Worm (Caenorhabditis elegans) whole organism, L1 larva: ENCODE measurements around the gene W03H9.2.
A peak's percentile ranks its signal among the peaks of the same experiment; 100 is the strongest.

Experiments
- C16A3.4 ChIP-seq: fragments of 150-350 bp; optimal IDR thresholded peaks from 2 replicates; lab custom pipeline; 2014; ENCODE audit warnings: missing biosample characterization, missing genetic modification characterization
- C34B4.2 ChIP-seq: sonication (generic microtip); optimal IDR thresholded peaks from 2 replicates; lab custom pipeline; 2017; ENCODE audit warnings: mild to moderate bottlenecking, missing genetic modification characterization, missing compliant biosample characterization
- Y116A8C.19 ChIP-seq: sonication (generic microtip); optimal IDR thresholded peaks from 2 replicates; lab custom pipeline; 2016; ENCODE audit warnings: missing compliant biosample characterization, missing genetic modification characterization, borderline replicate concordance
- aha-1 ChIP-seq: fragments of 150-350 bp; optimal IDR thresholded peaks from 2 replicates; lab custom pipeline; 2014; ENCODE audit warnings: missing biosample characterization, missing genetic modification characterization
- aly-2 ChIP-seq: fragments of 150-350 bp; optimal IDR thresholded peaks from 2 replicates; lab custom pipeline; 2014; ENCODE audit warnings: missing biosample characterization, missing genetic modification characterization
- blmp-1 ChIP-seq: fragments of 150-350 bp; optimal IDR thresholded peaks from 2 replicates; lab custom pipeline; 2014; ENCODE audit warnings: missing biosample characterization, missing genetic modification characterization
- ceh-90 ChIP-seq: sonication (generic microtip); optimal IDR thresholded peaks from 2 replicates; lab custom pipeline; 2016; ENCODE audit warnings: missing genetic modification characterization, missing compliant biosample characterization
- ces-1 ChIP-seq: fragments of 150-350 bp; optimal IDR thresholded peaks from 2 replicates; lab custom pipeline; 2014; ENCODE audit warnings: missing biosample characterization, missing genetic modification reagents, missing genetic modification characterization
- dpl-1 ChIP-seq, 3 experiments: fragments of 150-350 bp in 2 of 3; sonication (generic microtip) in 1 of 3; optimal IDR thresholded peaks; 2 replicates each; lab custom pipeline; 2014 to 2017; ENCODE audit warnings: missing biosample characterization in 3 of 3, missing genetic modification characterization in 3 of 3, missing genetic modification reagents in 3 of 3
- dsc-1 ChIP-seq: sonication (generic microtip); optimal IDR thresholded peaks from 2 replicates; lab custom pipeline; 2016; ENCODE audit warnings: mild to moderate bottlenecking, missing genetic modification characterization, missing compliant biosample characterization
- efl-1 ChIP-seq, 4 experiments: fragments of 150-350 bp; optimal IDR thresholded peaks in 3 of 4; peaks in 1 of 4; 1 replicate in 1 of 4; 2 replicates in 3 of 4; lab custom pipeline; 2014; ENCODE audit warnings: missing biosample characterization in 2 of 4, missing genetic modification characterization in 2 of 4, missing genetic modification reagents in 2 of 4
- elt-3 ChIP-seq, 6 experiments: fragments of 150-350 bp in 1 of 6; sonication (generic microtip); optimal IDR thresholded peaks; 2 replicates each; lab custom pipeline; 2017 to 2018; ENCODE audit warnings: missing biosample characterization in 6 of 6, missing genetic modification characterization in 6 of 6, inconsistent platforms in 1 of 6
- fkh-4 ChIP-seq: sonication (generic microtip); optimal IDR thresholded peaks from 2 replicates; lab custom pipeline; 2016; ENCODE audit warnings: missing compliant biosample characterization, missing genetic modification characterization, borderline replicate concordance
- hlh-17 ChIP-seq: fragments of 200-800 bp; sonication (Bioruptor generic); optimal IDR thresholded peaks from 2 replicates; lab custom pipeline; 2018; ENCODE audit warnings: missing genetic modification characterization, mild to moderate bottlenecking, missing compliant biosample characterization, moderate library complexity, borderline replicate concordance
- hlh-4 ChIP-seq: sonication (generic microtip); optimal IDR thresholded peaks from 2 replicates; lab custom pipeline; 2016; ENCODE audit warnings: mild to moderate bottlenecking, missing genetic modification characterization, missing compliant biosample characterization
- irx-1 ChIP-seq: sonication (generic microtip); optimal IDR thresholded peaks from 2 replicates; lab custom pipeline; 2016; ENCODE audit warnings: missing genetic modification characterization, missing compliant biosample characterization
- isw-1 ChIP-seq: fragments of 200-800 bp; sonication (Bioruptor generic); IDR thresholded peaks from 2 replicates; pipeline ENCODE4 v1.3.6; 2022; ENCODE audit warnings: missing genetic modification characterization, missing compliant biosample characterization
- jun-1 ChIP-seq: fragments of 150-350 bp; optimal IDR thresholded peaks from 2 replicates; lab custom pipeline; 2014; ENCODE audit warnings: missing biosample characterization, missing genetic modification reagents, missing genetic modification characterization
- lin-13 ChIP-seq: fragments of 150-350 bp; optimal IDR thresholded peaks from 2 replicates; lab custom pipeline; 2014; ENCODE audit warnings: missing biosample characterization, missing genetic modification reagents, missing genetic modification characterization
- lin-14 ChIP-seq: fragments of 200-800 bp; sonication (Bioruptor generic); optimal IDR thresholded peaks from 2 replicates; lab custom pipeline; 2018; ENCODE audit warnings: mild to moderate bottlenecking, missing genetic modification characterization, moderate library complexity, missing compliant biosample characterization
- lin-39 ChIP-seq: fragments of 150-350 bp; optimal IDR thresholded peaks from 2 replicates; lab custom pipeline; 2014; ENCODE audit warnings: missing biosample characterization, missing genetic modification reagents, missing genetic modification characterization
- mab-9 ChIP-seq: fragments of 200-800 bp; sonication (Bioruptor generic); IDR thresholded peaks from 2 replicates; pipeline ENCODE4 v1.3.6; 2022; ENCODE audit warnings: missing genetic modification reagents, missing genetic modification characterization, missing compliant biosample characterization
- nhr-11 ChIP-seq: fragments of 150-350 bp; optimal IDR thresholded peaks from 2 replicates; lab custom pipeline; 2014; ENCODE audit warnings: missing biosample characterization, missing genetic modification characterization
- nhr-19 ChIP-seq: fragments of 200-800 bp; sonication (Bioruptor generic); conservative IDR thresholded peaks from 2 replicates; pipeline ENCODE4 v1.3.6; 2022; ENCODE audit warnings: missing genetic modification characterization, missing compliant biosample characterization
- nhr-76 ChIP-seq: sonication (generic microtip); optimal IDR thresholded peaks from 2 replicates; lab custom pipeline; 2017; ENCODE audit warnings: missing biosample characterization, missing genetic modification characterization
- nhr-77 ChIP-seq: fragments of 150-350 bp; optimal IDR thresholded peaks from 2 replicates; lab custom pipeline; 2014; ENCODE audit warnings: missing biosample characterization, missing genetic modification characterization
- nhr-84 ChIP-seq: sonication (generic microtip); optimal IDR thresholded peaks from 2 replicates; lab custom pipeline; 2017; ENCODE audit warnings: missing biosample characterization, missing genetic modification characterization
- pag-3 ChIP-seq: sonication (generic microtip); optimal IDR thresholded peaks from 2 replicates; lab custom pipeline; 2017; ENCODE audit warnings: missing genetic modification characterization, mild to moderate bottlenecking, missing compliant biosample characterization, antibody characterized with exemption, borderline replicate concordance; ENCODE audit not compliant: insufficient read depth
- snpc-4 ChIP-seq: fragments of 150-350 bp; optimal IDR thresholded peaks from 2 replicates; lab custom pipeline; 2014; ENCODE audit warnings: missing biosample characterization, missing genetic modification characterization
- sptf-1 ChIP-seq: fragments of 150-350 bp; optimal IDR thresholded peaks from 2 replicates; lab custom pipeline; 2014; ENCODE audit warnings: missing biosample characterization, missing genetic modification characterization
- tlp-1 ChIP-seq: fragments of 150-350 bp; optimal IDR thresholded peaks from 2 replicates; lab custom pipeline; 2014; ENCODE audit warnings: missing biosample characterization, missing genetic modification characterization
- unc-62 ChIP-seq: fragments of 150-350 bp; optimal IDR thresholded peaks from 2 replicates; lab custom pipeline; 2014; ENCODE audit warnings: missing biosample characterization, missing genetic modification reagents, missing genetic modification characterization
- unc-98 ChIP-seq: fragments of 200-800 bp; sonication (Bioruptor generic); IDR thresholded peaks from 2 replicates; pipeline ENCODE4 v1.3.6; 2022; ENCODE audit warnings: missing genetic modification characterization, missing compliant biosample characterization
- ztf-11 ChIP-seq, 2 experiments: sonication (generic microtip); optimal IDR thresholded peaks; 2 replicates each; lab custom pipeline; 2016 to 2017; ENCODE audit warnings: missing genetic modification characterization in 2 of 2, missing biosample characterization in 1 of 2, missing compliant biosample characterization in 1 of 2
- ztf-4 ChIP-seq: fragments of 150-350 bp; optimal IDR thresholded peaks from 2 replicates; lab custom pipeline; 2014; ENCODE audit warnings: missing biosample characterization, missing genetic modification characterization

Gene W03H9.2

DNA sequence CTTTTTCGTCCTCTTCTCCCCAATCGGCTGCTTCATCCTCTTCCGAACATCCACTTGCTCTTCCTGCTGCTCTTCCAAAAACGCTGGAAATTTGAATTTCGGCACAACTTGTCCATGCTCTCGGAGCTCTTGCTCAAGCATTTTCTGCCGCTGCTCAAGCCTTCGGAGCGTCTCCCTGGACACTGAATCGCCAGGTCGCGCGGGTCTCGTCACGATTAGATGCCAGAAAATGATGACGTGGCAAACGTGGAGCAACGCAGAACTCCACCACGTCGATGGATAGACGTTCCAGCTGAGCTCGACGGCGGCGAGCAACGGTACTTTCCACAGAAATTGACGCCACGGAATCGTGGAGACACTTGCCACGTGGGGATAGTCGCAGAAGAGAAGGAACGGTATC, 14.5 kb downstream of the W03H9.2 start:
- TF ChIP-seq Y116A8C.19 (tag; lab: Kevin White, UChicago) (no peak), nhr-76 (tag; lab: Kevin White, UChicago) (no peak)

DNA sequence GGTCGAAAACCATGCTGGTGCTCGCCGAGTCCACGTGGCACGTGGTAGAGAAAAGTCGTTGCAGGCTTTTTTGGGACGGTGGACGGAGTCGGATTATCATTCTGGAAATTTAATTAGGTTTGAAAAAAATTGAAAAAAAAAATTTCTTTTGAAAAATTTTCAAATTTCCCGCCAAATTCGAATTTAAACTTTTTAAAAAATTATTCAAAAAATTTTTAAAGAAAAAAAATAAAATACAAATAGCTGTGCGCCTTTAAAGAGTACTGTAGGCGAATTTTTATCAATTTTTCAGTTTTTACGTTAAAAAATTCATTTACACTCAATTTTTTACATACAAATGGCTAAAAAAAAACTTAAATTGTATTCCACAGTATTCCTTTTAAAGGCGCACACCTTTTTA, 16.8 kb downstream of the W03H9.2 start, which contains the start of gene K09E4.3:
TSS of gene K09E4.3 (minus strand) at position 101 of the 400 bp plus-strand sequence.
- no peak for TF ChIP-seq unc-98
- TF ChIP-seq dsc-1 (tag; lab: Kevin White, UChicago) = no peak
- TF ChIP-seq ztf-11 (tag; optimal IDR thresholded peaks at IDR 0.05; lab: Kevin White, UChicago) = no peak
- no peak for TF ChIP-seq blmp-1 (tag; lab: Kevin White, UChicago)
- no peak for TF ChIP-seq nhr-19 (GFP tag; lab: Robert Waterston, UW)
- TF ChIP-seq jun-1 (tag; lab: Kevin White, UChicago) = no peak
- TF ChIP-seq lin-39 (tag; lab: Kevin White, UChicago) = no peak
- TF ChIP-seq tlp-1 (tag; lab: Kevin White, UChicago) = no peak
- no peak for TF ChIP-seq lin-13 (GFP tag; lab: Kevin White, UChicago)
- TF ChIP-seq nhr-84 (tag; lab: Kevin White, UChicago) = no peak
- TF ChIP-seq hlh-17 (GFP tag; lab: Kevin White, UChicago) = no peak
- no peak for TF ChIP-seq C34B4.2 (tag; lab: Kevin White, UChicago)
- TF ChIP-seq elt-3 (tag; optimal IDR thresholded peaks at IDR 0.05; lab: Kevin White, UChicago) = no peak
- no peak for TF ChIP-seq dpl-1 (GFP tag; optimal IDR thresholded peaks at IDR 0.05; lab: Kevin White, UChicago)

DNA sequence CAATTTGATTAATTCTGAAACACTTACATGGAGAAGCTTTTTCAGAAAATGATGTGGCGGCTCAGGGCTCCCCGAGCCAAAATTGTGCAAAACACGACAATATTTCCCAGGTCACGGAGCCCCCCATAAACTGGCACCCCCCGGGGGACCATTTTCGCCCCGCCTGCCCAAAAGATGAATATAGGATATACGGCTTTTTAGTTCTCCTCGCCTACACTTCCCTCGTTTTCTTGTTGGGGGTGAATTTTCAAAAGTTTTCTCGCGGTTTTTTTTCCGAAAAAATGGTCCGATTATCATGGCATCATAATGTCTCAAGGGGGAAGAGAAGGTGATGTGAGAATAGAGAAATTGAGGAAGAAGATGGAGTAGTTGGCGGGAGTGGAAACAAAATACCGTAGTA, 21.6 kb downstream of the W03H9.2 start, which contains the start of gene K09E4.4:
TSS of gene K09E4.4 (minus strand) at position 101 of the 400 bp plus-strand sequence.
- TF ChIP-seq ces-1 (no peak), efl-1 (optimal IDR thresholded peaks at IDR 0.05; lab: Kevin White, UChicago) (no peak), efl-1 (GFP tag; optimal IDR thresholded peaks at IDR 0.05 in 1 of 2; lab: Kevin White, UChicago) (peak in 1 of 2 experiments; percentile 5), ztf-4 (tag; lab: Kevin White, UChicago) (no peak), isw-1 (GFP tag; lab: Robert Waterston, UW) (no peak), irx-1 (tag; lab: Kevin White, UChicago) (no peak), hlh-4 (tag; lab: Kevin White, UChicago) (no peak)

DNA sequence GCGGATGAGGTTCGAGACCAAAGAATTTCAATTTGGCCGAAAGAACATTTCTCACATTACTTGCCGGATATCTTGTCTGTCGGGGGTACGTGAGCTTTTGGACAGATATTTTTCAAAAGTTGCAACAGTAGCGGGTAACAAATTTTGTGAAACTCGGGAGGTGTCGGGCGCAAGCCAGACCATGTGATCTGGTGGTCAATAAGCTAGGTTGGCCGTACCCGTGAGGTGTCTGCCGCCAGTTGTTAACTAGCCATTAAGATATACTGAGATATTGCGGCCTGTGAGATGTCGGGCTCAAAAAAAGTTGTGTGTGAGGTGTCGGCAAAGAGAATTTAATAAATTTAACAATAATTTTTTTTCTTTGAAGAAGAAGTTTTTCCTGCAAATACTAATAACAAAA, 25.3 kb downstream of the W03H9.2 start:
- TF ChIP-seq ztf-11 (tag; optimal IDR thresholded peaks at IDR 0.05; lab: Kevin White, UChicago) = no peak
- peak; percentile 70 for TF ChIP-seq snpc-4 (tag; lab: Kevin White, UChicago)
- TF ChIP-seq, all 84 proteins: peak for 1

DNA sequence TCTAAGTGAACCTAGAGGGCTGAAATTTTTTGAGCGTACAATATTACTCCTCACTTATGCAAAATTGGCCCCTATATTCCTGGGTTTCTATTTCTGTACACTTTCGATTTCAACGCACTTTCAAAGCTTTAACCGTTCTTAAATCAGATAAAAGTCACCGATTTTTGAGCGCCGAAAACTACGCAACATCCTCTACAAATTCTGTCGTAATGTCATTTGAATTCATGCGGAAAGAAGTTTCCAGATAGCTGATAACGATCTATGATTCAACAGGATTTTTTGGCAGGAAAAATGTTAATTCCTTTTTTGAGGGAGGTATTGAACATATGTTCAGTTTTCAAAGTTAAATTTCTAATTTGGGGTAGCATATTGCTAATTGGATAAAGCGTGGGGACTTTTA, 30.8 kb downstream of the W03H9.2 start:
- no peak for TF ChIP-seq mab-9 (GFP tag; lab: Robert Waterston, UW)
- TF ChIP-seq blmp-1 (tag; lab: Kevin White, UChicago) = peak; percentile 65
- TF ChIP-seq, all 84 proteins: peak for 1

DNA sequence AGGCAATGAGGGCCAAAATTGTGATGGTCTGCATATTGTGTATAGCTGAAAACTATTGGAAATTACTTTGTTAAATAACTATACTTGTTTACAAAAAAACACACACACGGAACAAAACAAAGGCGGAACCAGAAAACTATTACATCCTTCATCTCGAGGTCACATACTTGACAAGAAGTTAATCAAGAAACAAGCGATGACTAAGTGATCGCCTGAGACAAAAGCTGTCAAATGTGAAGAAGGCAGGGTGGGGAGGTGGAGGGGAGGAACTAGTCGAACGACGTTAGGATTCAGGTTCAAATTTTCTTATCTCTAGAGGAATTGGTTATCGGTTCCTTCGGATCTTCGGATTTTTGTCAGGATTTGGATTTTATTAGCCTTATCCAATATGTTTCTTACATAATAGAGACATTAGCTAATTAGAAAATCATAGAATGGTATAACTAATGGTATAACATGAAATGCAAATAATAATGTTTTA, 34.4 kb downstream of the W03H9.2 start, which contains the start of gene cpg-7:
TSS of gene cpg-7 (minus strand) at position 51 of the 481 bp plus-strand sequence.
- TF ChIP-seq unc-62 (no peak), lin-13 (GFP tag; lab: Kevin White, UChicago) (no peak), nhr-11 (no peak), sptf-1 (tag; lab: Kevin White, UChicago) (no peak), tlp-1 (tag; lab: Kevin White, UChicago) (no peak), lin-14 (GFP tag; lab: Kevin White, UChicago) (no peak), aha-1 (tag; lab: Kevin White, UChicago) (no peak), C16A3.4 (tag; lab: Kevin White, UChicago) (no peak), nhr-77 (tag; lab: Kevin White, UChicago) (no peak), jun-1 (tag; lab: Kevin White, UChicago) (no peak), nhr-19 (GFP tag; lab: Robert Waterston, UW) (no peak), fkh-4 (tag; lab: Kevin White, UChicago) (no peak), pag-3 (tag; lab: Kevin White, UChicago) (no peak), ceh-90 (tag; lab: Kevin White, UChicago) (no peak), aly-2 (tag; lab: Kevin White, UChicago) (no peak)
